Fruit fly (Drosophila melanogaster): ENCODE results near the gene pum.

Gene pum

dm6 chr3R:9245576-9246200, 8.2 kb upstream of the pum start, which contains the start of gene Vps15 (continued):
- TF ChIP-seq CG11093 (GFP tag; IDR thresholded peaks at IDR 0.05): no peak
- TF ChIP-seq Ets65A (GFP tag): peak; percentile 15
- peak; percentile 70 for TF ChIP-seq Hmx (GFP tag; optimal IDR thresholded peaks at IDR 0.05)
- peak in 1 of 3 experiments; percentile 77 for TF ChIP-seq Stat92E (GFP tag; optimal IDR thresholded peaks at IDR 0.05)
- no peak for TF ChIP-seq Oaz (GFP tag; IDR thresholded peaks at IDR 0.05)
- TF ChIP-seq prd (optimal IDR thresholded peaks at IDR 0.05): no peak
- peak; percentile 72 for TF ChIP-seq prd (GFP tag; IDR thresholded peaks at IDR 0.05)
- peak; percentile 21 for TF ChIP-seq jing (GFP tag; optimal IDR thresholded peaks at IDR 0.05)
- TF ChIP-seq CG15696 (tag; optimal IDR thresholded peaks at IDR 0.05): peak; percentile 74
- 0 out of 2 replicates have a peak, but pooled peaks have one; percentile 25 for TF ChIP-seq CG11696 (GFP tag; IDR thresholded peaks at IDR 0.05)
- TF ChIP-seq PHDP (tag; optimal IDR thresholded peaks at IDR 0.05): peak; percentile 89
- TF ChIP-seq zen2 (GFP tag; IDR thresholded peaks at IDR 0.05; ENCODE audit: partially characterized antibody): peak; percentile 74; the same call in 2 of the 3 replicates
- TF ChIP-seq sisA (GFP tag; IDR thresholded peaks at IDR 0.05): no peak; the same call in 1 of the 2 replicates
- peak; percentile 52; the same call in 1 of the 3 replicates for TF ChIP-seq ase (GFP tag; IDR thresholded peaks at IDR 0.05)
- peak; percentile 78 for TF ChIP-seq Ptx1 (GFP tag; IDR thresholded peaks at IDR 0.05)
- TF ChIP-seq H2.0 (GFP tag; IDR thresholded peaks at IDR 0.05): peak; percentile 48
- peak; percentile 22; the same call in 1 of the 3 replicates for TF ChIP-seq mld (GFP tag; IDR thresholded peaks at IDR 0.05; ENCODE audit: partially characterized antibody)
- TF ChIP-seq ken (GFP tag; IDR thresholded peaks at IDR 0.05): no peak
- TF ChIP-seq CG34376 (GFP tag; optimal IDR thresholded peaks at IDR 0.05): peak; percentile 62
- TF ChIP-seq CG17186 (GFP tag; optimal IDR thresholded peaks at IDR 0.05): peak; percentile 68
- TF ChIP-seq D (optimal IDR thresholded peaks at IDR 0.05): no peak
- peak; percentile 26 for TF ChIP-seq D (GFP tag; optimal IDR thresholded peaks at IDR 0.05)
- no peak for TF ChIP-seq cad (GFP tag; optimal IDR thresholded peaks at IDR 0.05)
- peak; percentile 36 for TF ChIP-seq CG1233 (GFP tag; optimal IDR thresholded peaks at IDR 0.05)
- peak; percentile 57 for TF ChIP-seq CG11247 (GFP tag; IDR thresholded peaks at IDR 0.05)
- TF ChIP-seq seq (GFP tag; IDR thresholded peaks at IDR 0.05): no peak
- peak; percentile 75 for TF ChIP-seq Dek (tag; optimal IDR thresholded peaks at IDR 0.05)
- TF ChIP-seq Sox102F (GFP tag; optimal IDR thresholded peaks at IDR 0.05): peak; percentile 83
- no peak for TF ChIP-seq CG9876 (GFP tag; optimal IDR thresholded peaks at IDR 0.05)
- TF ChIP-seq vnd (GFP tag; IDR thresholded peaks at IDR 0.05; ENCODE audit: partially characterized antibody): peak; percentile 84
- TF ChIP-seq inv (GFP tag; IDR thresholded peaks at IDR 0.05; ENCODE audit: partially characterized antibody): peak; percentile 66
- TF ChIP-seq unc-4 (GFP tag; IDR thresholded peaks at IDR 0.05; ENCODE audit: partially characterized antibody): peak; percentile 92
- TF ChIP-seq Rfx (GFP tag; IDR thresholded peaks at IDR 0.05): peak; percentile 84
- peak; percentile 61 for TF ChIP-seq CG7372 (GFP tag; IDR thresholded peaks at IDR 0.05)
- peak; percentile 80 for TF ChIP-seq CG32532 (GFP tag; IDR thresholded peaks at IDR 0.05)
- peak; percentile 58 for TF ChIP-seq CG6683 (GFP tag; optimal IDR thresholded peaks at IDR 0.05)
- TF ChIP-seq CG14014 (GFP tag; IDR thresholded peaks at IDR 0.05): peak; percentile 84
- TF ChIP-seq CG12071 (GFP tag; optimal IDR thresholded peaks at IDR 0.05): no peak
- peak; percentile 85 for TF ChIP-seq Bgb (GFP tag; IDR thresholded peaks at IDR 0.05; ENCODE audit: partially characterized antibody)
- no peak for TF ChIP-seq sim (GFP tag; IDR thresholded peaks at IDR 0.05)
- TF ChIP-seq CG1603 (tag; optimal IDR thresholded peaks at IDR 0.05): peak; percentile 48
- no peak for TF ChIP-seq TFAM (GFP tag; optimal IDR thresholded peaks at IDR 0.05)
- no peak for TF ChIP-seq dati (GFP tag; IDR thresholded peaks at IDR 0.05)
- TF ChIP-seq CG9797 (GFP tag; optimal IDR thresholded peaks at IDR 0.05): no peak
- peak; percentile 70 for TF ChIP-seq CG7556 (GFP tag; optimal IDR thresholded peaks at IDR 0.05)
- peak; percentile 76 for TF ChIP-seq CG8388 (GFP tag; optimal IDR thresholded peaks at IDR 0.05)
- no peak for TF ChIP-seq toy (GFP tag; IDR thresholded peaks at IDR 0.05)
- TF ChIP-seq Nf-YA (GFP tag; IDR thresholded peaks at IDR 0.05): no peak
- TF ChIP-seq CG8944 (GFP tag; optimal IDR thresholded peaks at IDR 0.05): peak; percentile 44
- TF ChIP-seq CG18764 (GFP tag; optimal IDR thresholded peaks at IDR 0.05): peak; percentile 62
